Fruit fly (Drosophila melanogaster) whole organism, prepupa: ENCODE measurements around the gene CG6996.

Source experiments
- Blimp-1 ChIP-seq: fragments of 200-800 bp; sonication (Bioruptor generic); optimal IDR thresholded peaks from 3 replicates; lab custom pipeline; 2017; ENCODE audit warnings: missing biosample characterization, missing genetic modification characterization, mild to moderate bottlenecking, moderate library complexity, missing genetic modification reagents
- CG10631 ChIP-seq: fragments of 200-800 bp; sonication (Bioruptor generic); optimal IDR thresholded peaks from 2 replicates; lab custom pipeline; 2016; ENCODE audit warnings: missing biosample characterization, missing genetic modification characterization
- CG11762 ChIP-seq: fragments of 200-800 bp; sonication (Bioruptor generic); optimal IDR thresholded peaks from 3 replicates; lab custom pipeline; 2016; ENCODE audit warnings: missing biosample characterization, missing genetic modification characterization; ENCODE audit not compliant: insufficient read depth
- CG15336 ChIP-seq: fragments of 200-800 bp; sonication (Bioruptor generic); IDR thresholded peaks from 2 replicates; pipeline ENCODE4 v1.3.6; 2022; ENCODE audit warnings: missing biosample characterization, missing genetic modification characterization
- CG1621 ChIP-seq: fragments of 200-800 bp; sonication (Bioruptor generic); optimal IDR thresholded peaks from 3 replicates; lab custom pipeline; 2018; ENCODE audit warnings: missing biosample characterization, mild to moderate bottlenecking, missing genetic modification characterization
- CG16779 ChIP-seq: fragments of 200-800 bp; sonication (Bioruptor generic); optimal IDR thresholded peaks from 3 replicates; lab custom pipeline; 2017; ENCODE audit warnings: missing biosample characterization, mild to moderate bottlenecking, missing genetic modification characterization
- CG3032 ChIP-seq: fragments of 200-800 bp; optimal IDR thresholded peaks from 2 replicates; lab custom pipeline; 2019; ENCODE audit warnings: missing biosample characterization, mild to moderate bottlenecking, missing genetic modification characterization, moderate library complexity
- CG32006 ChIP-seq: fragments of 200-800 bp; sonication (Bioruptor generic); optimal IDR thresholded peaks from 3 replicates; lab custom pipeline; 2017; ENCODE audit warnings: missing biosample characterization, mild to moderate bottlenecking, missing genetic modification characterization
- CG3919 ChIP-seq: fragments of 200-800 bp; sonication (Bioruptor generic); optimal IDR thresholded peaks from 3 replicates; lab custom pipeline; 2016; ENCODE audit warnings: missing biosample characterization, missing genetic modification characterization
- CG4318 ChIP-seq: fragments of 200-800 bp; sonication (Bioruptor generic); optimal IDR thresholded peaks from 3 replicates; lab custom pipeline; 2017; ENCODE audit warnings: missing biosample characterization, mild to moderate bottlenecking, missing genetic modification characterization
- CG6276 ChIP-seq: fragments of 200-800 bp; sonication (Bioruptor generic); optimal IDR thresholded peaks from 2 replicates; lab custom pipeline; 2017; ENCODE audit warnings: missing biosample characterization, mild to moderate bottlenecking, missing genetic modification characterization
- CG6792 ChIP-seq: fragments of 200-800 bp; sonication (Bioruptor generic); optimal IDR thresholded peaks from 3 replicates; lab custom pipeline; 2016; ENCODE audit warnings: missing biosample characterization, missing genetic modification characterization
- CG6808 ChIP-seq: fragments of 200-800 bp; sonication (Bioruptor generic); optimal IDR thresholded peaks from 3 replicates; lab custom pipeline; 2017; ENCODE audit warnings: missing biosample characterization, missing genetic modification characterization, mild to moderate bottlenecking, moderate library complexity, missing genetic modification reagents
- CG8119 ChIP-seq: fragments of 200-800 bp; sonication (Bioruptor generic); IDR thresholded peaks from 3 replicates; pipeline ENCODE4 v1.3.6; 2022; ENCODE audit warnings: missing biosample characterization, missing genetic modification characterization
- CG8319 ChIP-seq: fragments of 200-800 bp; sonication (Bioruptor generic); optimal IDR thresholded peaks from 3 replicates; lab custom pipeline; 2016; ENCODE audit warnings: missing biosample characterization, missing genetic modification characterization
- CG9139 ChIP-seq: fragments of 200-800 bp; sonication (Bioruptor generic); optimal IDR thresholded peaks from 3 replicates; lab custom pipeline; 2017; ENCODE audit warnings: missing biosample characterization, mild to moderate bottlenecking, missing genetic modification characterization
- Eip78C ChIP-seq: fragments of 200-800 bp; sonication (Bioruptor generic); peaks from one replicate; lab custom pipeline; 2016; ENCODE audit warnings: missing biosample characterization, missing genetic modification characterization
- Eip93F ChIP-seq: fragments of 200-800 bp; sonication (Bioruptor generic); optimal IDR thresholded peaks from 2 replicates; lab custom pipeline; 2016; ENCODE audit warnings: missing biosample characterization, mild to moderate bottlenecking, missing genetic modification characterization
- Ets21C ChIP-seq: fragments of 200-800 bp; sonication (Bioruptor generic); optimal IDR thresholded peaks from 3 replicates; lab custom pipeline; 2016; ENCODE audit warnings: missing biosample characterization, missing genetic modification characterization
- Ets96B ChIP-seq: fragments of 200-800 bp; optimal IDR thresholded peaks from 2 replicates; lab custom pipeline; 2019; ENCODE audit warnings: missing biosample characterization, mild to moderate bottlenecking, missing genetic modification characterization, moderate library complexity
- Gug ChIP-seq: fragments of 200-800 bp; sonication (Bioruptor generic); IDR thresholded peaks from 2 replicates; pipeline ENCODE4 v1.3.6; 2022; ENCODE audit warnings: missing biosample characterization, missing genetic modification characterization
- Hr38 ChIP-seq: sonication (Bioruptor generic); optimal IDR thresholded peaks from 2 replicates; lab custom pipeline; 2016; ENCODE audit warnings: missing biosample characterization, missing genetic modification characterization
- Hr39 ChIP-seq: fragments of 200-800 bp; sonication (Bioruptor generic); optimal IDR thresholded peaks from 2 replicates; lab custom pipeline; 2016; ENCODE audit warnings: missing biosample characterization, missing genetic modification characterization
- Hr4 ChIP-seq: fragments of 200-800 bp; sonication (Bioruptor generic); optimal IDR thresholded peaks from 3 replicates; lab custom pipeline; 2016; ENCODE audit warnings: missing biosample characterization, missing genetic modification characterization
- Lpt ChIP-seq: fragments of 200-800 bp; sonication (Bioruptor generic); optimal IDR thresholded peaks from 3 replicates; lab custom pipeline; 2016; ENCODE audit warnings: missing biosample characterization, missing genetic modification characterization
- Met ChIP-seq: fragments of 200-800 bp; sonication (Bioruptor generic); optimal IDR thresholded peaks from 3 replicates; lab custom pipeline; 2016; ENCODE audit warnings: missing biosample characterization, missing genetic modification characterization
- OdsH ChIP-seq: fragments of 200-800 bp; sonication (Bioruptor generic); optimal IDR thresholded peaks from 3 replicates; lab custom pipeline; 2016; ENCODE audit warnings: missing biosample characterization, missing genetic modification characterization
- Smox ChIP-seq: fragments of 200-800 bp; sonication (Bioruptor generic); optimal IDR thresholded peaks from 3 replicates; lab custom pipeline; 2016; ENCODE audit warnings: missing biosample characterization, missing genetic modification characterization
- Sox102F ChIP-seq: fragments of 200-800 bp; sonication (Bioruptor generic); optimal IDR thresholded peaks from 2 replicates; lab custom pipeline; 2016; ENCODE audit warnings: missing biosample characterization, mild to moderate bottlenecking, missing genetic modification characterization
- Sox15 ChIP-seq: fragments of 200-800 bp; sonication (Bioruptor generic); optimal IDR thresholded peaks from 3 replicates; lab custom pipeline; 2016; ENCODE audit warnings: missing biosample characterization, missing genetic modification characterization
- acj6 ChIP-seq: fragments of 200-800 bp; sonication (Bioruptor generic); optimal IDR thresholded peaks from 3 replicates; lab custom pipeline; 2016; ENCODE audit warnings: missing biosample characterization, missing genetic modification characterization
- cyc ChIP-seq: fragments of 200-800 bp; sonication (Bioruptor generic); optimal IDR thresholded peaks from 3 replicates; lab custom pipeline; 2016; ENCODE audit warnings: missing biosample characterization, missing genetic modification characterization
- dsx ChIP-seq: fragments of 200-800 bp; optimal IDR thresholded peaks from 3 replicates; lab custom pipeline; 2019; ENCODE audit warnings: missing biosample characterization, mild to moderate bottlenecking, missing genetic modification characterization, moderate library complexity; ENCODE audit not compliant: poor library complexity, severe bottlenecking
- esn ChIP-seq: fragments of 200-800 bp; sonication (Bioruptor generic); optimal IDR thresholded peaks from 2 replicates; lab custom pipeline; 2016; ENCODE audit warnings: missing biosample characterization, mild to moderate bottlenecking, missing genetic modification characterization, moderate library complexity
- fd59A ChIP-seq: fragments of 200-800 bp; sonication (Bioruptor generic); optimal IDR thresholded peaks from 2 replicates; lab custom pipeline; 2017; ENCODE audit warnings: missing biosample characterization, mild to moderate bottlenecking, missing genetic modification characterization, missing genetic modification reagents
- fd85E ChIP-seq: fragments of 200-800 bp; sonication (Bioruptor generic); optimal IDR thresholded peaks from 3 replicates; lab custom pipeline; 2016; ENCODE audit warnings: missing biosample characterization, missing genetic modification characterization
- fkh ChIP-seq: fragments of 200-800 bp; sonication (Bioruptor generic); optimal IDR thresholded peaks from 3 replicates; lab custom pipeline; 2017; ENCODE audit warnings: missing biosample characterization, mild to moderate bottlenecking, missing genetic modification characterization, moderate library complexity
- lz ChIP-seq: fragments of 200-800 bp; sonication (Bioruptor generic); optimal IDR thresholded peaks from 3 replicates; lab custom pipeline; 2016; ENCODE audit warnings: missing biosample characterization, missing genetic modification characterization
- net ChIP-seq: fragments of 200-800 bp; sonication (Bioruptor generic); optimal IDR thresholded peaks from 3 replicates; lab custom pipeline; 2016; ENCODE audit warnings: missing biosample characterization, missing genetic modification characterization
- pdm3 ChIP-seq: fragments of 200-800 bp; sonication (Bioruptor generic); optimal IDR thresholded peaks from 3 replicates; lab custom pipeline; 2016; ENCODE audit warnings: missing biosample characterization, missing genetic modification characterization
- salr ChIP-seq, 2 experiments: fragments of 200-800 bp; sonication (Bioruptor generic); optimal IDR thresholded peaks; 3 replicates each; lab custom pipeline; 2016 to 2018; ENCODE audit warnings: missing biosample characterization in 2 of 2, missing genetic modification characterization in 2 of 2, mild to moderate bottlenecking in 1 of 2
- topi ChIP-seq: fragments of 200-800 bp; sonication (Bioruptor generic); optimal IDR thresholded peaks from 3 replicates; lab custom pipeline; 2016; ENCODE audit warnings: missing biosample characterization, missing genetic modification characterization
- vri ChIP-seq: fragments of 200-800 bp; sonication (Bioruptor generic); optimal IDR thresholded peaks from 3 replicates; lab custom pipeline; 2016; ENCODE audit warnings: missing biosample characterization, mild to moderate bottlenecking, missing genetic modification characterization

CG6996 gene

DNA sequence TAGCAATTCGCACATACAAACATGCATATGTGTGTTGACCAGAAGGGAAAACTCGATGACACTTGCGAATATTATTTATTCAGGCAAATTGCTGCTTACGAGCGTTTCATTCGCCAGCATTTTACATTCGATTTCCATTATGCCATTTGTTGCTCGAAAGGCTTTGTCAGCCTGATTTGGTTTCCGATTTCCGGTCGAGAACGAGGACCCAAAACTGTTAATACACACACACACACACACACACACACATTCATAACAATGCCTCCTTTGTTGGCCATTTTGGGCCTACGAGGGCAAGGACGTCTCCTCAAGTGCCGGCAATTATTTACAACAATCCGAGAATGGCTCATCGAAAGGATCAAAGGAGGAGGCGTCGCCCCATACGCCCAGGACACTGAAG, 29.6 kb upstream of the CG6996 start:
- TF ChIP-seq Smox (GFP tag; lab: Kevin White, UChicago) (no peak), CG8319 (GFP tag; lab: Kevin White, UChicago) (no peak)

DNA sequence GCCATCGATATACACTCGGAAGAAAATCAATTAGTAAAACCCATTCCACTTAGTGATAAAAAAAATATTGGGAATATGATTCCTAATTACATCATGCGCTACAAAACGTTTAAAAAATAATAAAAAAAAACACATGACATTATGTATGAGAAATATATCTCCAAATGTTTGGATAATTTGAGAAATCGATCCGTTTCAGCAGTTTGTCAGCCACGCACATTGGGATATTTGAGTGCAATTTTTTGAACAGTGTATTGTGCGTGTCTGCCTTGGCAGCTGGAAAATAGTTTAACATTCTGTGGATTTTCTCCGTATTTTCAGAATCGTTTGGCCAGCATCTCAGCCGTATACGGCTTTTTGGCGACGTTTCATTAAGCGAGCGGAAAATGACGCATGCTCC, 29.2 kb upstream of the CG6996 start:
- TF ChIP-seq acj6 (GFP tag; lab: Kevin White, UChicago) (no peak), fd85E (no peak), fkh (GFP tag; lab: Kevin White, UChicago) (no peak), topi (GFP tag; lab: Kevin White, UChicago) (no peak), pdm3 (GFP tag; lab: Kevin White, UChicago) (no peak), vri (GFP tag; lab: Kevin White, UChicago) (no peak), lz (GFP tag; lab: Kevin White, UChicago) (no peak), CG15336 (GFP tag; lab: Robert Waterston, UW) (no peak), CG11762 (GFP tag; lab: Kevin White, UChicago) (no peak), salr (GFP tag; optimal IDR thresholded peaks at IDR 0.05; lab: Kevin White, UChicago) (no peak), Eip93F (GFP tag; lab: Kevin White, UChicago) (no peak), Blimp-1 (GFP tag; lab: Kevin White, UChicago) (no peak), CG1621 (tag; lab: Kevin White, UChicago) (no peak), CG4318 (GFP tag; lab: Kevin White, UChicago) (no peak), cyc (GFP tag; lab: Kevin White, UChicago) (no peak), CG6808 (GFP tag; lab: Kevin White, UChicago) (no peak)

DNA sequence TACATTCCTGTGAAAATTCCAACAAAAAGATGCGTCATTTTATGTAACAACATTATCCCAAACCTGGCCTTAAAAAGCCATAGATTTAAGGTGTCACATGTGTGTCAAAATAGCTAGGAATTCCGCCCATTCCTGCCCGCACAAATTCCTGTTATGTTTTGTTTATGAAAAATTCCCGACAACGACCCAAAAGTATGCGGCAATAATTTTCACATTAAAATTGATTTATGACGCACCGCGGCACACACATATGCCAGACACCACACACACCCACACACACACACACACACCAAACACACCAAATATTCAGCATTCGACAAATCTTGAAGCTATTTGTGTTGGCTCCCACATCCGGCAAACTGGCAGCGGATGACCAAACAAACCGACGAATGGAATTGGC, 24.5 kb upstream of the CG6996 start:
- TF ChIP-seq Hr38 (GFP tag; lab: Kevin White, UChicago), result no peak
- no peak for TF ChIP-seq Hr4 (GFP tag; lab: Kevin White, UChicago)
- TF ChIP-seq CG15336 (GFP tag; lab: Robert Waterston, UW), result no peak
- no peak for TF ChIP-seq Ets21C
- TF ChIP-seq pdm3 (GFP tag; lab: Kevin White, UChicago), result no peak

DNA sequence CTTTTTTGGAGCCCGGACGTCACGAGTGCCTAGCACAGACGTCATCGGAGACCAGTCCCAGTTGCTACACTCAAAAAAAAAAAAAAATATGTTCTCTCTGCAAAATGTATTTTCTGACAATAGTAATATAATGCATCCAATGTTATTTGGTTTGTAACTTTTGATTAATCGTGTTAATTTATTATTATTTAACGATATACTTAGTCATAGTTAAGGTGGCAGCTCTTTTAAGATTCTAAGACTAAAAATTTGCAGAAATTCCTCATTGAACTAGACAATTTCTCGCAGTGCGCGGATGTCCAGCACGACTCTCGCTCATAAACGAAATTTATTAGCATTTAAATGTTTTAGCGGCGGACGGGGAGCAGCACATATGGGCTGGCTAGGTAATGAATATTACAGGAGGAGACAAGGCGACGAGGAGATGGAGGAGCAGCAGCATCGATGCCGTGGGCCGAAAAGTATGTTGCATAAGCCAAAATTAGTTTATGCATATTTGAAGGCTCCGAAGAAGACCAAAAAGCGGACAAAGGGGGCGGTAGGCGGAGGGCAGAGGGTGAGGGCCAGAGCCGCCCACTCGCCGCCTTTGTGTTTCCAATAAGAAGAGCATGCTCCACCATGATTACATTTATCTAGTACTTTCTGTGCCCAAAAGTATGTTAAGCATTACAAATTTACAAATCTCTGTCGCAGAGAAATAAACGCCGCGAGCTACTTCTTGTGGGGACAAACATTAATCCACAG, 23.8 kb upstream of the CG6996 start:
- TF ChIP-seq CG32006 (GFP tag; lab: Kevin White, UChicago) (peak; percentile 87), Sox15 (GFP tag; lab: Kevin White, UChicago) (peak; percentile 46), dsx (peak; percentile 65), acj6 (GFP tag; lab: Kevin White, UChicago) (peak; percentile 79), CG3919 (GFP tag; lab: Kevin White, UChicago) (peak; percentile 70), fkh (GFP tag; lab: Kevin White, UChicago) (no peak), OdsH (GFP tag; lab: Kevin White, UChicago) (peak; percentile 78), Gug (GFP tag; lab: Robert Waterston, UW) (no peak; the same call in 1 of the 2 replicates), Met (peak; percentile 71), net (peak; percentile 73), CG6276 (GFP tag; lab: Kevin White, UChicago) (peak; percentile 49), Ets96B (tag; lab: Kevin White, UChicago) (peak; percentile 68), fd59A (peak; percentile 67), Sox102F (GFP tag; lab: Kevin White, UChicago) (peak; percentile 63), Ets21C (no peak), CG10631 (GFP tag; lab: Kevin White, UChicago) (peak; percentile 70), Hr39 (GFP tag; lab: Kevin White, UChicago) (peak; percentile 56), lz (GFP tag; lab: Kevin White, UChicago) (peak; percentile 40), vri (GFP tag; lab: Kevin White, UChicago) (peak; percentile 34), cyc (GFP tag; lab: Kevin White, UChicago) (peak; percentile 58), CG6792 (GFP tag; lab: Kevin White, UChicago) (peak; percentile 54), CG9139 (GFP tag; lab: Kevin White, UChicago) (peak; percentile 38), Eip78C (GFP tag; lab: Kevin White, UChicago) (peak; percentile 89), CG3032 (tag; lab: Kevin White, UChicago) (peak; percentile 63), topi (GFP tag; lab: Kevin White, UChicago) (peak; percentile 70), Lpt (peak; percentile 37), pdm3 (GFP tag; lab: Kevin White, UChicago) (peak; percentile 80), esn (GFP tag; lab: Kevin White, UChicago) (peak; percentile 69), CG11762 (GFP tag; lab: Kevin White, UChicago) (peak; percentile 50), CG8119 (GFP tag; lab: Robert Waterston, UW) (peak; percentile 84), CG16779 (tag; lab: Kevin White, UChicago) (no peak)
